Worm (Caenorhabditis elegans) whole organism, dauer: Measurements from ENCODE around the gene dyf-4.

Experiments used
- unc-62 ChIP-seq: sonication (generic microtip); optimal IDR thresholded peaks from 2 replicates; lab custom pipeline; 2017; ENCODE audit warnings: missing biosample characterization, missing genetic modification reagents, missing genetic modification characterization

The dyf-4 gene

DNA sequence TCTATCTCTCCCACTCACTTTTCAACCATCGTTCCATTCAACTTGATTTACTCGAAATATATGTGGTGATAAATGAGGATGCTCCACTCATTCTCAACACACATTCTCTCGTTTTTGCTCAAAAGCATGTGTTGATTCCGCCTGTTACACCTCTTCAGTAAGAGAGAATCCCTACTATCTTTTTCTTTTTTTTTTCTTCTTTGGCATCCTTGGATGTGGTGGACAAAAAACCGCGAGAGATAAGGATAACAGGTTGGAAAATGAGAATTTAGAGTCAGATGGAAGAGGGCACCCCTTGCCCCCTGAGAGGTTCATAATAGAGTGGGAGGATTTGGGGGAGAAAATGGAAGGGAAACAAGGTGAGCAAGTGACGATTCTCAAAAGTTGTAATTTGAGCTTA, 46.5 kb downstream of the dyf-4 start:
- no peak for TF ChIP-seq unc-62 (GFP tag; lab: Kevin White, UChicago)

DNA sequence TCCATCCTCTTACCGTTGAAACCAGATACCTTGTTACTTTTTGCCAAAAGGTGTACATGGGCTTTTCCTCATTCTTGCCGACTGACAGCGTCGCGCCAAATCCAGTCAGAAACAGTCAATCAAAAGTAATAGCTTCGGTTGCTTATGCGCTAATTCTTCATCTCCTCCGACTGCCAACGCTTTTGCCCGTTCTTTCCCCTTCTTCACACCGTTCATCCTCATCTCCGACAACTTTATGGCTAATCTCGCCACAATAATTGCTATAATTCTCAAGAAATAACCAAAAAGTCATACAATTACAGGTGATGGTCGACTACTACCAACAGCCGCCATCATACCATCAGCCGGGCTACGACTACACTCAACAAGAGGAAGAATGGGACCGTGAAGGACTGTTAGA, 47.4 kb downstream of the dyf-4 start, which contains the start of gene atn-1:
atn-1 (plus strand) TSS at position 301 of the 400 bp plus-strand sequence.
- TF ChIP-seq unc-62 (GFP tag; lab: Kevin White, UChicago) = no peak

DNA sequence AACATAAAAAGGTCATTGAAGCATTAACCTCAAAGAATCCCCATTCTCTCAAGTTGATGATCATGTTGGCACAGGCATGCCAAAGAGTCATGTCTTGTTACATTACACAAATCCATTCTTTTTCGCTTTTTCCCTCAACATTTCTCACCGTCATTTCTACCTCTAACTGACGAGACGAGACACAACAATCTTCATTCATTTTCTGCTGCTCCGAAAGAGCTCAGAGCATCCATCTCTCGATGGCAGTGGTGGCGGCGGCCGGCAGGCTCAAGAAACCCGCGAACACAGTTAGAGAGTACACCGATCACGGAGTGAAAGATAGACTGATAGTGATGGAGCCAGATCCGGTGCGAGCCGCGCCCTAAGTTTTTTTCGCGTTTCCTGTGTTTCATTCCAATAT, 48.4 kb downstream of the dyf-4 start:
- TF ChIP-seq unc-62 (GFP tag; lab: Kevin White, UChicago) = no peak

DNA sequence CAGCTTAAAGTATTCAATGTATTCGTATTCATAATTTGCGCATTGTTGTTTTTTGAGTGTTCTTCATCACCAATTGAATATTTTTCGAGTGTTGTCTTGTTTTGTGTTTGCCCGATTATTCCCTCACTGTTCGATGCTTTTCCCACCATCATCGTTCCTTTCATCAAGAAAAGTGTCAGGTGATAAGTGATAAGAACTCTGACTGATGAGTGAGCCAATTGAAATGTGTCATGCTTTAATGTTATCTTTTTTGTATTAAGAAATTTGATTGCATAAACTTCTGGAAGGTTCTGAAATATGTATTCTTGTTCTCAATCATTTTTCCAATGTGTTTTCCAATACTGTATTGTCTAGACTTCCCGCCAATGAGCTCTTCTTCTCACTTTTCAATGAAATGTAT, 50.2 kb downstream of the dyf-4 start:
- no peak for TF ChIP-seq unc-62 (GFP tag; lab: Kevin White, UChicago)
